Worm (Caenorhabditis elegans) whole organism, young adult: ENCODE results near the gene T23B7.2.
"Not testable (repeated sequence)": the region's sequence is repeated elsewhere in the genome, so short reads cannot be mapped to it uniquely, and the experiment has no call there.

ENCODE experiments used
- B0019.2 ChIP-seq: fragments of 200-800 bp; sonication (Bioruptor generic); conservative IDR thresholded peaks from 2 replicates; pipeline ENCODE4 v1.3.6; 2022; ENCODE audit warnings: missing genetic modification reagents, missing genetic modification characterization, missing compliant biosample characterization
- B0261.1 ChIP-seq: sonication (generic microtip); optimal IDR thresholded peaks from 2 replicates; lab custom pipeline; 2016; ENCODE audit warnings: mild to moderate bottlenecking, missing genetic modification characterization, moderate library complexity, missing compliant biosample characterization
- D2030.7 ChIP-seq: fragments of 200-800 bp; sonication (Bioruptor generic); IDR thresholded peaks from 2 replicates; pipeline ENCODE4 v1.3.6; 2022; ENCODE audit warnings: missing genetic modification reagents, missing genetic modification characterization, missing compliant biosample characterization
- Y56A3A.18 ChIP-seq: fragments of 200-800 bp; sonication (Bioruptor generic); IDR thresholded peaks from 2 replicates; pipeline ENCODE4 v1.3.6; 2022; ENCODE audit warnings: missing genetic modification reagents, missing genetic modification characterization, missing compliant biosample characterization
- Y67H2A.10 ChIP-seq: fragments of 200-800 bp; sonication (Bioruptor generic); conservative IDR thresholded peaks from 2 replicates; pipeline ENCODE4 v1.3.6; 2022; ENCODE audit warnings: missing genetic modification reagents, missing genetic modification characterization, missing compliant biosample characterization
- Y95B8A.8 ChIP-seq: fragments of 200-800 bp; sonication (Bioruptor generic); IDR thresholded peaks from 2 replicates; pipeline ENCODE4 v1.3.6; 2022; ENCODE audit warnings: missing genetic modification reagents, missing genetic modification characterization, missing compliant biosample characterization
- akir-1 ChIP-seq: fragments of 200-800 bp; sonication (Bioruptor generic); optimal IDR thresholded peaks from 2 replicates; lab custom pipeline; 2018; ENCODE audit warnings: mild to moderate bottlenecking, missing genetic modification characterization, moderate library complexity, missing compliant biosample characterization
- ama-1 ChIP-seq, 3 experiments: fragments of 150-350 bp in 1 of 3; sonication (generic microtip) in 2 of 3; optimal IDR thresholded peaks; 2 replicates each; lab custom pipeline; 2014 to 2018; ENCODE audit warnings: missing biosample characterization in 2 of 3, missing genetic modification characterization in 2 of 3, missing genetic modification reagents in 2 of 3
- atf-7 ChIP-seq: sonication (generic microtip); optimal IDR thresholded peaks from 2 replicates; lab custom pipeline; 2017; ENCODE audit warnings: mild to moderate bottlenecking, missing genetic modification characterization, missing compliant biosample characterization
- athp-1 ChIP-seq: sonication (generic microtip); optimal IDR thresholded peaks from 2 replicates; lab custom pipeline; 2017; ENCODE audit warnings: mild to moderate bottlenecking, missing genetic modification characterization, missing compliant biosample characterization
- attf-3 ChIP-seq: fragments of 200-800 bp; sonication (Bioruptor generic); conservative IDR thresholded peaks from 2 replicates; pipeline ENCODE4 v1.3.6; 2022; ENCODE audit warnings: missing genetic modification reagents, missing genetic modification characterization, missing compliant biosample characterization
- attf-5 ChIP-seq: fragments of 200-800 bp; sonication (Bioruptor generic); optimal IDR thresholded peaks from 2 replicates; lab custom pipeline; 2018; ENCODE audit warnings: mild to moderate bottlenecking, missing genetic modification characterization, missing compliant biosample characterization
- attf-6 ChIP-seq: fragments of 200-800 bp; sonication (Bioruptor generic); IDR thresholded peaks from 2 replicates; pipeline ENCODE4 v1.3.6; 2022; ENCODE audit warnings: missing genetic modification reagents, missing genetic modification characterization, missing compliant biosample characterization
- bed-2 ChIP-seq: fragments of 200-800 bp; sonication (Bioruptor generic); IDR thresholded peaks from 2 replicates; pipeline ENCODE4 v1.3.6; 2022; ENCODE audit warnings: missing genetic modification reagents, missing genetic modification characterization, missing compliant biosample characterization
- cebp-1 ChIP-seq, 2 experiments: fragments of 200-800 bp in 1 of 2; sonication (Bioruptor generic) in 1 of 2; sonication (generic microtip) in 1 of 2; IDR thresholded peaks in 1 of 2; optimal IDR thresholded peaks in 1 of 2; 2 replicates each; pipeline versions ENCODE4 v1.3.6 to Lab custom; 2017 to 2022; ENCODE audit warnings: missing compliant biosample characterization in 2 of 2, missing genetic modification characterization in 2 of 2, mild to moderate bottlenecking in 1 of 2, missing genetic modification reagents in 1 of 2, moderate library complexity in 1 of 2
- ceh-40 ChIP-seq: fragments of 200-800 bp; sonication (Bioruptor generic); IDR thresholded peaks from 2 replicates; pipeline ENCODE4 v1.3.6; 2022; ENCODE audit warnings: missing genetic modification characterization, missing compliant biosample characterization
- dpl-1 ChIP-seq: fragments of 150-350 bp; optimal IDR thresholded peaks from 2 replicates; lab custom pipeline; 2014; ENCODE audit warnings: missing biosample characterization, missing genetic modification reagents, missing genetic modification characterization
- efl-1 ChIP-seq: fragments of 150-350 bp; optimal IDR thresholded peaks from 2 replicates; lab custom pipeline; 2014; ENCODE audit warnings: missing biosample characterization, missing genetic modification reagents, missing genetic modification characterization
- ets-4 ChIP-seq: fragments of 200-800 bp; sonication (Bioruptor generic); optimal IDR thresholded peaks from 2 replicates; lab custom pipeline; 2018; ENCODE audit warnings: mild to moderate bottlenecking, missing genetic modification characterization, missing compliant biosample characterization
- hlh-12 ChIP-seq: sonication (generic microtip); optimal IDR thresholded peaks from 2 replicates; lab custom pipeline; 2016; ENCODE audit warnings: missing genetic modification characterization, missing compliant biosample characterization
- let-607 ChIP-seq, 2 experiments: fragments of 200-800 bp in 1 of 2; sonication (Bioruptor generic) in 1 of 2; sonication (generic microtip) in 1 of 2; optimal IDR thresholded peaks; 2 replicates each; lab custom pipeline; 2016 to 2018; ENCODE audit warnings: mild to moderate bottlenecking in 2 of 2, missing compliant biosample characterization in 2 of 2, missing genetic modification characterization in 2 of 2, moderate library complexity in 2 of 2, missing genotype in 1 of 2
- lin-26 ChIP-seq: fragments of 200-800 bp; sonication (Bioruptor generic); IDR thresholded peaks from 2 replicates; pipeline ENCODE4 v1.3.6; 2022; ENCODE audit warnings: missing genetic modification reagents, missing genetic modification characterization, missing compliant biosample characterization
- lin-35 ChIP-seq, 3 experiments: fragments of 150-350 bp in 2 of 3; sonication (generic microtip) in 1 of 3; optimal IDR thresholded peaks; 2 replicates each; lab custom pipeline; 2014 to 2018; ENCODE audit warnings: missing biosample characterization in 3 of 3, missing genetic modification characterization in 3 of 3, missing genetic modification reagents in 3 of 3
- lin-54 ChIP-seq: fragments of 200-800 bp; sonication (Bioruptor generic); optimal IDR thresholded peaks from 2 replicates; lab custom pipeline; 2018; ENCODE audit warnings: mild to moderate bottlenecking, missing genetic modification characterization, missing compliant biosample characterization
- madf-3 ChIP-seq: fragments of 200-800 bp; sonication (Bioruptor generic); IDR thresholded peaks from 2 replicates; pipeline ENCODE4 v1.3.6; 2022; ENCODE audit warnings: missing genetic modification reagents, missing genetic modification characterization, missing compliant biosample characterization
- madf-8 ChIP-seq: fragments of 200-800 bp; sonication (Bioruptor generic); conservative IDR thresholded peaks from 2 replicates; pipeline ENCODE4 v1.3.6; 2022; ENCODE audit warnings: missing genetic modification reagents, missing genetic modification characterization, missing compliant biosample characterization
- mes-4 ChIP-seq: sonication (generic microtip); optimal IDR thresholded peaks from 2 replicates; lab custom pipeline; 2016; ENCODE audit warnings: missing genotype, missing genetic modification characterization, missing compliant biosample characterization
- nhr-179 ChIP-seq: sonication (generic microtip); optimal IDR thresholded peaks from 2 replicates; lab custom pipeline; 2016; ENCODE audit warnings: mild to moderate bottlenecking, missing genetic modification characterization, missing compliant biosample characterization
- nhr-90 ChIP-seq: sonication (generic microtip); optimal IDR thresholded peaks from 2 replicates; lab custom pipeline; 2016; ENCODE audit warnings: missing genotype, mild to moderate bottlenecking, missing genetic modification characterization, missing compliant biosample characterization
- pbrm-1 ChIP-seq: fragments of 200-800 bp; sonication (Bioruptor generic); IDR thresholded peaks from 2 replicates; pipeline ENCODE4 v1.3.6; 2022; ENCODE audit warnings: missing genetic modification reagents, missing genetic modification characterization, missing compliant biosample characterization
- sea-2 ChIP-seq: fragments of 200-800 bp; sonication (Bioruptor generic); IDR thresholded peaks from 2 replicates; pipeline ENCODE4 v1.3.6; 2022; ENCODE audit warnings: missing genetic modification characterization, missing compliant biosample characterization
- snpc-1.1 ChIP-seq: sonication (generic microtip); optimal IDR thresholded peaks from 2 replicates; lab custom pipeline; 2017; ENCODE audit warnings: missing genetic modification characterization, mild to moderate bottlenecking, missing compliant biosample characterization, antibody characterized with exemption, moderate library complexity, missing genotype, missing genetic modification reagents; ENCODE audit not compliant: insufficient read depth
- somi-1 ChIP-seq: fragments of 200-800 bp; sonication (Bioruptor generic); optimal IDR thresholded peaks from 2 replicates; lab custom pipeline; 2018; ENCODE audit warnings: mild to moderate bottlenecking, missing genetic modification characterization, missing compliant biosample characterization
- ztf-18 ChIP-seq: sonication (generic microtip); optimal IDR thresholded peaks from 2 replicates; lab custom pipeline; 2016; ENCODE audit warnings: missing genotype, mild to moderate bottlenecking, missing genetic modification characterization, missing compliant biosample characterization
- ztf-26 ChIP-seq: sonication (generic microtip); optimal IDR thresholded peaks from 2 replicates; lab custom pipeline; 2017; ENCODE audit warnings: missing genetic modification characterization, missing compliant biosample characterization
- ztf-3 ChIP-seq: fragments of 200-800 bp; sonication (Bioruptor generic); optimal IDR thresholded peaks from 2 replicates; lab custom pipeline; 2018; ENCODE audit warnings: mild to moderate bottlenecking, missing genetic modification characterization, missing compliant biosample characterization

The T23B7.2 gene

ce11 chrII:4827734-4828609 lies 14.1 kb downstream of the T23B7.2 start, which contains the start of the genes fbxb-88 and tbck-1:
Gene fbxb-88, minus strand, starts transcription at chrII:4827884.
Gene tbck-1, plus strand, starts transcription at chrII:4828559.
- TF ChIP-seq bed-2 (GFP tag; lab: Robert Waterston, UW) (no peak), cebp-1 (GFP tag; IDR thresholded peaks at IDR 0.05; lab: Robert Waterston, UW) (no peak), cebp-1 (tag; optimal IDR thresholded peaks at IDR 0.05; lab: Kevin White, UChicago) (no peak), lin-54 (GFP tag; lab: Kevin White, UChicago) (peak; percentile 96), madf-3 (GFP tag; lab: Robert Waterston, UW) (no peak), hlh-12 (tag; lab: Kevin White, UChicago) (no peak), efl-1 (GFP tag; lab: Kevin White, UChicago) (peak; percentile 76), nhr-179 (no peak), mes-4 (no peak), madf-8 (GFP tag; lab: Robert Waterston, UW) (no peak), Y67H2A.10 (no peak), atf-7 (tag; lab: Kevin White, UChicago) (no peak), Y95B8A.8 (no peak), sea-2 (GFP tag; lab: Robert Waterston, UW) (no peak), dpl-1 (GFP tag; lab: Kevin White, UChicago) (peak; percentile 83), let-607 (tag; optimal IDR thresholded peaks at IDR 0.05; lab: Kevin White, UChicago) (no peak), D2030.7 (GFP tag; lab: Robert Waterston, UW) (no peak), ztf-3 (GFP tag; lab: Kevin White, UChicago) (no peak), ets-4 (GFP tag; lab: Kevin White, UChicago) (no peak), attf-5 (GFP tag; lab: Kevin White, UChicago) (peak; percentile 44), lin-35 (GFP tag; optimal IDR thresholded peaks at IDR 0.05; lab: Kevin White, UChicago) (peak; percentile 4 to 88 (median 33))

ce11 chrII:4825133-4825532 lies 16.9 kb downstream of the T23B7.2 start, which contains the start of the genes C33F10.8 and msp-40:
Gene C33F10.8, minus strand, starts transcription at chrII:4825233.
Gene msp-40, plus strand, starts transcription at chrII:4825414.
- TF ChIP-seq lin-26; attf-3 (GFP tag; lab: Robert Waterston, UW); nhr-90: not testable (repeated sequence)

- TF ChIP-seq ztf-26 (tag; lab: Kevin White, UChicago) (no peak), B0261.1 (tag; lab: Kevin White, UChicago) (no peak), pbrm-1 (GFP tag; lab: Robert Waterston, UW) (no peak), Y56A3A.18 (GFP tag; lab: Robert Waterston, UW) (no peak), snpc-1.1 (tag; lab: Kevin White, UChicago) (no peak), somi-1 (GFP tag; lab: Kevin White, UChicago) (no peak), ceh-40 (GFP tag; lab: Robert Waterston, UW) (no peak), attf-6 (GFP tag; lab: Robert Waterston, UW) (no peak), akir-1 (no peak)
These were observed 19.4 kb downstream of the T23B7.2 start for ce11 chrII:4822610-4823009.

ce11 chrII:4821739-4822138 lies 20.3 kb downstream of the T23B7.2 start, which contains the start of gene lact-5:
Gene lact-5, minus strand, starts transcription at chrII:4821739.
- TF ChIP-seq attf-5 (GFP tag; lab: Kevin White, UChicago) (no peak), lin-35 (GFP tag; optimal IDR thresholded peaks at IDR 0.05; lab: Kevin White, UChicago) (no peak), ama-1 (optimal IDR thresholded peaks at IDR 0.05; lab: Kevin White, UChicago) (no peak), ama-1 (GFP tag; optimal IDR thresholded peaks at IDR 0.05; lab: Kevin White, UChicago) (no peak), athp-1 (tag; lab: Kevin White, UChicago) (no peak), ztf-18 (tag; lab: Kevin White, UChicago) (no peak), dpl-1 (GFP tag; lab: Kevin White, UChicago) (no peak), B0019.2 (no peak)
